Worm (Caenorhabditis elegans): ENCODE data around the gene btb-12.

DNA sequence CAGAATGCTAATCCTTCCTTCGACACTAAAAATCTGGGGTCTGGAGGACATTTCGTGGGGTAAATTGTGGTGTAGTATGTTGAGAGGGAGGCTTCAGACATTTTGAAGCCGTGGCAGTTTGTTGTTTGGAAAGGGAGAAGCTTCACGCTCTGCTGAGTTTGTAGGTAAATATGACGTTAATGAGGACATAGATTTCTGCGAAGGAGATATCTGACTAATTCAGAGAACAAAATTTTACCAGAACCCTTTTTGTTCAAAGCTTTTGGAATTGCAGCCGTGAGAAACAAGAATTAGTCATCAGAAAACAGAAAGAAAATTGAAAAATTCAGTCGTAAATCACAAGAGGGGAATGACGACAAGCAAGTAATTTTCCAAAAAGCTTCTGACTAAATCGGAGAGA is 14.5 kb upstream of the btb-12 start, which contains the start of gene srh-72:
- TF ChIP-seq W03F9.2 (tag; optimal IDR thresholded peaks at IDR 0.05) (no peak), him-1 (tag; optimal IDR thresholded peaks at IDR 0.05) (no peak), dao-5 (tag; optimal IDR thresholded peaks at IDR 0.05) (no peak)
